Worm (Caenorhabditis elegans) whole organism, L2 larva: ENCODE data around the gene W01F3.2.

Experiments
- C34F6.9 ChIP-seq: fragments of 150-350 bp; optimal IDR thresholded peaks from 2 replicates; lab custom pipeline; 2014; ENCODE audit warnings: missing biosample characterization, missing genetic modification characterization
- R02D3.7 ChIP-seq: fragments of 150-350 bp; optimal IDR thresholded peaks from 2 replicates; lab custom pipeline; 2014; ENCODE audit warnings: missing biosample characterization, missing genetic modification characterization
- alr-1 ChIP-seq: fragments of 150-350 bp; optimal IDR thresholded peaks from 2 replicates; lab custom pipeline; 2014; ENCODE audit warnings: missing biosample characterization, missing genetic modification characterization
- aly-2 ChIP-seq: fragments of 150-350 bp; optimal IDR thresholded peaks from 2 replicates; lab custom pipeline; 2014; ENCODE audit warnings: missing biosample characterization, missing genetic modification characterization
- blmp-1 ChIP-seq: sonication (generic microtip); optimal IDR thresholded peaks from 2 replicates; lab custom pipeline; 2017; ENCODE audit warnings: missing genetic modification characterization, mild to moderate bottlenecking, missing compliant biosample characterization, antibody characterized with exemption, moderate library complexity; ENCODE audit not compliant: insufficient read depth
- dmd-4 ChIP-seq: sonication (generic microtip); optimal IDR thresholded peaks from 2 replicates; lab custom pipeline; 2017; ENCODE audit warnings: missing biosample characterization, missing genetic modification characterization
- egl-27 ChIP-seq: sonication (generic microtip); optimal IDR thresholded peaks from 3 replicates; lab custom pipeline; 2017; ENCODE audit warnings: missing biosample characterization, missing genetic modification reagents, missing genetic modification characterization
- elt-1 ChIP-seq: fragments of 150-350 bp; optimal IDR thresholded peaks from 2 replicates; lab custom pipeline; 2014; ENCODE audit warnings: missing biosample characterization, missing genetic modification characterization
- fos-1 ChIP-seq: fragments of 150-350 bp; optimal IDR thresholded peaks from 2 replicates; lab custom pipeline; 2014; ENCODE audit warnings: missing biosample characterization, missing genetic modification characterization
- gmeb-1 ChIP-seq: fragments of 150-350 bp; optimal IDR thresholded peaks from 2 replicates; lab custom pipeline; 2014; ENCODE audit warnings: missing biosample characterization, missing genetic modification characterization
- lin-39 ChIP-seq: fragments of 150-350 bp; optimal IDR thresholded peaks from 2 replicates; lab custom pipeline; 2014; ENCODE audit warnings: missing biosample characterization, missing genetic modification reagents, missing genetic modification characterization
- mbf-1 ChIP-seq: sonication (generic microtip); optimal IDR thresholded peaks from 2 replicates; lab custom pipeline; 2017; ENCODE audit warnings: missing biosample characterization, missing genetic modification characterization
- mdl-1 ChIP-seq, 2 experiments: fragments of 150-350 bp in 1 of 2; sonication (generic microtip) in 1 of 2; optimal IDR thresholded peaks; 2 replicates each; lab custom pipeline; 2017; ENCODE audit warnings: missing biosample characterization in 2 of 2, missing genetic modification characterization in 2 of 2
- nhr-11 ChIP-seq: fragments of 150-350 bp; optimal IDR thresholded peaks from 2 replicates; lab custom pipeline; 2014; ENCODE audit warnings: missing biosample characterization, missing genetic modification characterization
- nhr-12 ChIP-seq: fragments of 150-350 bp; optimal IDR thresholded peaks from 2 replicates; lab custom pipeline; 2014; ENCODE audit warnings: missing biosample characterization, missing genetic modification characterization
- nhr-129 ChIP-seq: fragments of 150-350 bp; optimal IDR thresholded peaks from 2 replicates; lab custom pipeline; 2014; ENCODE audit warnings: missing biosample characterization, missing genetic modification characterization
- nhr-21 ChIP-seq: fragments of 150-350 bp; optimal IDR thresholded peaks from 2 replicates; lab custom pipeline; 2014; ENCODE audit warnings: missing biosample characterization, missing genetic modification characterization
- nhr-23 ChIP-seq: fragments of 150-350 bp; optimal IDR thresholded peaks from 2 replicates; lab custom pipeline; 2014; ENCODE audit warnings: missing biosample characterization, missing genetic modification reagents, missing genetic modification characterization
- nhr-237 ChIP-seq: fragments of 150-350 bp; optimal IDR thresholded peaks from 2 replicates; lab custom pipeline; 2014; ENCODE audit warnings: missing biosample characterization, missing genetic modification characterization
- nhr-25 ChIP-seq: fragments of 150-350 bp; sonication (generic microtip); optimal IDR thresholded peaks from 3 replicates; lab custom pipeline; 2014; ENCODE audit warnings: missing biosample characterization, missing genetic modification characterization
- nhr-77 ChIP-seq: fragments of 150-350 bp; optimal IDR thresholded peaks from 2 replicates; lab custom pipeline; 2014; ENCODE audit warnings: missing biosample characterization, missing genetic modification characterization
- peb-1 ChIP-seq: fragments of 150-350 bp; optimal IDR thresholded peaks from 2 replicates; lab custom pipeline; 2014; ENCODE audit warnings: missing biosample characterization, missing genetic modification characterization
- sem-4 ChIP-seq: fragments of 150-350 bp; optimal IDR thresholded peaks from 2 replicates; lab custom pipeline; 2014; ENCODE audit warnings: missing biosample characterization, missing genetic modification reagents, missing genetic modification characterization
- skn-1 ChIP-seq: sonication (generic microtip); optimal IDR thresholded peaks from 2 replicates; lab custom pipeline; 2017; ENCODE audit warnings: missing biosample characterization, missing genetic modification characterization
- sma-9 ChIP-seq, 2 experiments: fragments of 150-350 bp in 1 of 2; sonication (generic microtip) in 1 of 2; optimal IDR thresholded peaks; 2 replicates each; lab custom pipeline; 2014 to 2016; ENCODE audit warnings: missing genetic modification characterization in 2 of 2, mild to moderate bottlenecking in 1 of 2, missing biosample characterization in 1 of 2, missing compliant biosample characterization in 1 of 2, missing genetic modification reagents in 1 of 2, moderate library complexity in 1 of 2
- ztf-11 ChIP-seq: sonication (generic microtip); optimal IDR thresholded peaks from 2 replicates; lab custom pipeline; 2017; ENCODE audit warnings: missing biosample characterization, missing genetic modification characterization
- ztf-4 ChIP-seq: fragments of 150-350 bp; optimal IDR thresholded peaks from 2 replicates; lab custom pipeline; 2014; ENCODE audit warnings: missing biosample characterization, missing genetic modification characterization

W01F3.2 gene

ce11 chrV:20655174-20655573 lies 5.0 kb upstream of the W01F3.2 start:
- TF ChIP-seq skn-1 (tag; lab: Kevin White, UChicago) (no peak), blmp-1 (no peak), nhr-237 (tag; lab: Kevin White, UChicago) (no peak), nhr-23 (tag; lab: Kevin White, UChicago) (no peak), nhr-12 (tag; lab: Kevin White, UChicago) (no peak), ztf-11 (no peak), elt-1 (tag; lab: Kevin White, UChicago) (no peak), peb-1 (tag; lab: Kevin White, UChicago) (no peak), R02D3.7 (tag; lab: Kevin White, UChicago) (no peak), nhr-11 (tag; lab: Kevin White, UChicago) (no peak), dmd-4 (tag; lab: Kevin White, UChicago) (no peak)

ce11 chrV:20656626-20657025 lies 3.5 kb upstream of the W01F3.2 start:
- TF ChIP-seq ztf-4 (tag; lab: Kevin White, UChicago) (no peak), peb-1 (tag; lab: Kevin White, UChicago) (no peak), elt-1 (tag; lab: Kevin White, UChicago) (no peak), blmp-1 (no peak), alr-1 (tag; lab: Kevin White, UChicago) (no peak), sem-4 (tag; lab: Kevin White, UChicago) (no peak), nhr-12 (tag; lab: Kevin White, UChicago) (no peak)

- TF ChIP-seq elt-1 (tag; lab: Kevin White, UChicago) (peak; percentile 32), egl-27 (tag; lab: Kevin White, UChicago) (no peak), nhr-21 (tag; lab: Kevin White, UChicago) (peak; percentile 12)
Measured at ce11 chrV:20662474-20662873, 2.3 kb downstream of the W01F3.2 start.

ce11 chrV:20663736-20664135 lies 3.6 kb downstream of the W01F3.2 start:
- TF ChIP-seq lin-39 (no peak), aly-2 (tag; lab: Kevin White, UChicago) (no peak), ztf-11 (no peak), nhr-25 (tag; lab: Kevin White, UChicago) (no peak), nhr-12 (tag; lab: Kevin White, UChicago) (no peak), nhr-77 (tag; lab: Kevin White, UChicago) (no peak), fos-1 (no peak), gmeb-1 (no peak), C34F6.9 (tag; lab: Kevin White, UChicago) (no peak), mbf-1 (tag; lab: Kevin White, UChicago) (no peak), nhr-129 (tag; lab: Kevin White, UChicago) (no peak)

DNA sequence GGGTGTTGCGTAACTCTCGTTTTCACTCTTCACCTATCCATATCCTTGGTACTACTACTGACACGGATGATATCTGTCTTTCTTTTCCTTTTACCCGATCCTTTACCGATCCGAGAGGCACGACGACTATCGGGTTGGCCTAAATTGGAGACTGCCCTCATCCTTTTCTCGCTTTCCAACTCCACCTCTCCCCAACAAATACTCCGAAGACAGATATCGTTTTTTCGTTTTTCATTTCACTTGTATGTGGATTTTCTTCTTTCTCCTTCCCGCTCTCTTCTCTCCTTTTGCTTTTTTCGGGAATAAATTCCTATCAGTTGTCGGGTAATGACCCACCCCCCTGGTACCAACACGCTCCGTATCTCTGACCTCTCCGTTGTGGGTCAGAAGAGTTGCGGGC lies 4.8 kb downstream of the W01F3.2 start:
- TF ChIP-seq sma-9 (GFP tag; optimal IDR thresholded peaks at IDR 0.05; lab: Kevin White, UChicago) = no peak
- TF ChIP-seq sma-9 (tag; optimal IDR thresholded peaks at IDR 0.05; lab: Kevin White, UChicago) = no peak
- peak; percentile 31 for TF ChIP-seq nhr-21 (tag; lab: Kevin White, UChicago)
- TF ChIP-seq blmp-1 = peak; percentile 11
- TF ChIP-seq, all 48 proteins: peak for 2

DNA sequence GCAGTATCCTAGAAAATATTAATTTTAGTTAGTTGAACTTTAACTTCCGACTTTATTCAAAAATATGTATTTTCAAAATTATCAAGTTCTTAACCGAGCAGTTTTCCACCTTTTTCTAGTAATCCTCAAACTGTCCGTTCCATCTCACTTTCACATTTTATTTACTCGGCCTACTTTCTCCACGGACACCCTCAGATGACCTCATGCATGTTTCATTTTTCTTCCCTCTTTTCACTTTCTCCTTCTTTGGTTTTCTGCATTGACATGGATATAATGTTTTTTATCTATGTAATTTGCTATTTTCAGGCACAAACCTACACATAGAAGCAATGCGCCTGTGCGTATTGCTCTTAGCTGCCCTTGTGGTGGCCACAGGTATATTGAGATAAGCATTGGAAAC lies 6.8 kb downstream of the W01F3.2 start, which contains the start of gene mlt-11:
TSS of gene mlt-11 (plus strand) at position 301 of the 400 bp plus-strand sequence.
- no peak for TF ChIP-seq nhr-21 (tag; lab: Kevin White, UChicago)
- peak; percentile 26 for TF ChIP-seq blmp-1

- TF ChIP-seq aly-2 (tag; lab: Kevin White, UChicago) (no peak), ztf-4 (tag; lab: Kevin White, UChicago) (no peak), mdl-1 (tag; optimal IDR thresholded peaks at IDR 0.05; lab: Kevin White, UChicago) (no peak), sem-4 (tag; lab: Kevin White, UChicago) (no peak)
Measured at ce11 chrV:20670625-20671024, 10.5 kb downstream of the W01F3.2 start.

ce11 chrV:20680189-20680588 lies 20.1 kb downstream of the W01F3.2 start:
- TF ChIP-seq nhr-21 (tag; lab: Kevin White, UChicago) = no peak
- TF ChIP-seq mbf-1 (tag; lab: Kevin White, UChicago) = no peak
